Worm (Caenorhabditis elegans) whole organism, L1 larva: Measurements from ENCODE around the gene C02E7.10.

Experiments used
- C16A3.4 ChIP-seq: fragments of 150-350 bp; optimal IDR thresholded peaks from 2 replicates; lab custom pipeline; 2014; ENCODE audit warnings: missing biosample characterization, missing genetic modification characterization
- F16B12.6 ChIP-seq: fragments of 150-350 bp; optimal IDR thresholded peaks from 2 replicates; lab custom pipeline; 2014; ENCODE audit warnings: missing biosample characterization, missing genetic modification characterization
- aha-1 ChIP-seq: fragments of 150-350 bp; optimal IDR thresholded peaks from 2 replicates; lab custom pipeline; 2014; ENCODE audit warnings: missing biosample characterization, missing genetic modification characterization
- ceh-8 ChIP-seq: fragments of 200-800 bp; sonication (Bioruptor generic); optimal IDR thresholded peaks from 2 replicates; lab custom pipeline; 2018; ENCODE audit warnings: mild to moderate bottlenecking, missing genetic modification characterization, moderate library complexity, missing compliant biosample characterization
- ceh-88 ChIP-seq: fragments of 200-800 bp; sonication (Bioruptor generic); IDR thresholded peaks from 2 replicates; pipeline ENCODE4 v1.3.6; 2022; ENCODE audit warnings: missing genetic modification characterization, missing compliant biosample characterization
- ces-1 ChIP-seq: fragments of 150-350 bp; optimal IDR thresholded peaks from 2 replicates; lab custom pipeline; 2014; ENCODE audit warnings: missing biosample characterization, missing genetic modification reagents, missing genetic modification characterization
- dsc-1 ChIP-seq: sonication (generic microtip); optimal IDR thresholded peaks from 2 replicates; lab custom pipeline; 2016; ENCODE audit warnings: mild to moderate bottlenecking, missing genetic modification characterization, missing compliant biosample characterization
- efl-1 ChIP-seq, 4 experiments: fragments of 150-350 bp; optimal IDR thresholded peaks in 3 of 4; peaks in 1 of 4; 1 replicate in 1 of 4; 2 replicates in 3 of 4; lab custom pipeline; 2014; ENCODE audit warnings: missing biosample characterization in 2 of 4, missing genetic modification characterization in 2 of 4, missing genetic modification reagents in 2 of 4
- elt-2 ChIP-seq: sonication (generic microtip); optimal IDR thresholded peaks from 2 replicates; lab custom pipeline; 2016; ENCODE audit warnings: missing genetic modification characterization, mild to moderate bottlenecking, inconsistent platforms, missing compliant biosample characterization, missing genetic modification reagents
- fkh-4 ChIP-seq: sonication (generic microtip); optimal IDR thresholded peaks from 2 replicates; lab custom pipeline; 2016; ENCODE audit warnings: missing compliant biosample characterization, missing genetic modification characterization, borderline replicate concordance
- hlh-17 ChIP-seq: fragments of 200-800 bp; sonication (Bioruptor generic); optimal IDR thresholded peaks from 2 replicates; lab custom pipeline; 2018; ENCODE audit warnings: missing genetic modification characterization, mild to moderate bottlenecking, missing compliant biosample characterization, moderate library complexity, borderline replicate concordance
- hpl-2 ChIP-seq: fragments of 150-350 bp; optimal IDR thresholded peaks from 2 replicates; lab custom pipeline; 2014; ENCODE audit warnings: missing biosample characterization, missing genetic modification reagents, missing genetic modification characterization
- isw-1 ChIP-seq: fragments of 200-800 bp; sonication (Bioruptor generic); IDR thresholded peaks from 2 replicates; pipeline ENCODE4 v1.3.6; 2022; ENCODE audit warnings: missing genetic modification characterization, missing compliant biosample characterization
- lin-14 ChIP-seq: fragments of 200-800 bp; sonication (Bioruptor generic); optimal IDR thresholded peaks from 2 replicates; lab custom pipeline; 2018; ENCODE audit warnings: mild to moderate bottlenecking, missing genetic modification characterization, moderate library complexity, missing compliant biosample characterization
- lin-39 ChIP-seq: fragments of 150-350 bp; optimal IDR thresholded peaks from 2 replicates; lab custom pipeline; 2014; ENCODE audit warnings: missing biosample characterization, missing genetic modification reagents, missing genetic modification characterization
- lsy-2 ChIP-seq, 2 experiments: fragments of 150-350 bp; optimal IDR thresholded peaks; 2 replicates each; lab custom pipeline; 2014; ENCODE audit warnings: missing biosample characterization in 2 of 2, missing genetic modification characterization in 2 of 2
- nhr-11 ChIP-seq: fragments of 150-350 bp; optimal IDR thresholded peaks from 2 replicates; lab custom pipeline; 2014; ENCODE audit warnings: missing biosample characterization, missing genetic modification characterization
- nhr-19 ChIP-seq: fragments of 200-800 bp; sonication (Bioruptor generic); conservative IDR thresholded peaks from 2 replicates; pipeline ENCODE4 v1.3.6; 2022; ENCODE audit warnings: missing genetic modification characterization, missing compliant biosample characterization
- nhr-20 ChIP-seq: sonication (generic microtip); optimal IDR thresholded peaks from 2 replicates; lab custom pipeline; 2016; ENCODE audit warnings: mild to moderate bottlenecking, missing genetic modification characterization, missing compliant biosample characterization
- nhr-71 ChIP-seq: sonication (generic microtip); optimal IDR thresholded peaks from 2 replicates; lab custom pipeline; 2016; ENCODE audit warnings: mild to moderate bottlenecking, missing genetic modification characterization, moderate library complexity, missing compliant biosample characterization
- nhr-77 ChIP-seq: fragments of 150-350 bp; optimal IDR thresholded peaks from 2 replicates; lab custom pipeline; 2014; ENCODE audit warnings: missing biosample characterization, missing genetic modification characterization
- nhr-84 ChIP-seq: sonication (generic microtip); optimal IDR thresholded peaks from 2 replicates; lab custom pipeline; 2017; ENCODE audit warnings: missing biosample characterization, missing genetic modification characterization
- pag-3 ChIP-seq: sonication (generic microtip); optimal IDR thresholded peaks from 2 replicates; lab custom pipeline; 2017; ENCODE audit warnings: missing genetic modification characterization, mild to moderate bottlenecking, missing compliant biosample characterization, antibody characterized with exemption, borderline replicate concordance; ENCODE audit not compliant: insufficient read depth
- pax-3 ChIP-seq: fragments of 200-800 bp; sonication (Bioruptor generic); optimal IDR thresholded peaks from 2 replicates; lab custom pipeline; 2018; ENCODE audit warnings: mild to moderate bottlenecking, missing genetic modification characterization, moderate library complexity, missing compliant biosample characterization
- snpc-4 ChIP-seq: fragments of 150-350 bp; optimal IDR thresholded peaks from 2 replicates; lab custom pipeline; 2014; ENCODE audit warnings: missing biosample characterization, missing genetic modification characterization
- snu-23 ChIP-seq: sonication (generic microtip); optimal IDR thresholded peaks from 2 replicates; lab custom pipeline; 2016; ENCODE audit warnings: missing genetic modification characterization, missing compliant biosample characterization
- sox-4 ChIP-seq: sonication (generic microtip); optimal IDR thresholded peaks from 2 replicates; lab custom pipeline; 2016; ENCODE audit warnings: missing genetic modification characterization, missing compliant biosample characterization
- sup-37 ChIP-seq: fragments of 200-800 bp; sonication (Bioruptor generic); optimal IDR thresholded peaks from 2 replicates; lab custom pipeline; 2018; ENCODE audit warnings: mild to moderate bottlenecking, missing genetic modification characterization, missing compliant biosample characterization
- swsn-7 ChIP-seq: sonication (generic microtip); optimal IDR thresholded peaks from 2 replicates; lab custom pipeline; 2016; ENCODE audit warnings: missing genetic modification characterization, missing compliant biosample characterization
- tbx-2 ChIP-seq: sonication (generic microtip); optimal IDR thresholded peaks from 2 replicates; lab custom pipeline; 2016; ENCODE audit warnings: missing genetic modification characterization, missing compliant biosample characterization
- unc-30 ChIP-seq: sonication (generic microtip); optimal IDR thresholded peaks from 2 replicates; lab custom pipeline; 2017; ENCODE audit warnings: missing biosample characterization, missing genetic modification characterization
- unc-86 ChIP-seq: sonication (generic microtip); optimal IDR thresholded peaks from 2 replicates; lab custom pipeline; 2016; ENCODE audit warnings: missing genetic modification characterization, missing compliant biosample characterization
- vab-15 ChIP-seq: sonication (generic microtip); optimal IDR thresholded peaks from 2 replicates; lab custom pipeline; 2017; ENCODE audit warnings: missing genotype, mild to moderate bottlenecking, missing genetic modification characterization, missing compliant biosample characterization
- xbp-1 ChIP-seq: sonication (generic microtip); optimal IDR thresholded peaks from 2 replicates; lab custom pipeline; 2016; ENCODE audit warnings: missing genetic modification characterization, missing compliant biosample characterization
- zag-1 ChIP-seq: fragments of 150-350 bp; optimal IDR thresholded peaks from 2 replicates; lab custom pipeline; 2014; ENCODE audit warnings: missing biosample characterization, missing genetic modification characterization
- ztf-4 ChIP-seq: fragments of 150-350 bp; optimal IDR thresholded peaks from 2 replicates; lab custom pipeline; 2014; ENCODE audit warnings: missing biosample characterization, missing genetic modification characterization

The C02E7.10 gene

ce11 chrV:4895744-4896143, 37.1 kb downstream of the C02E7.10 start, which contains the start of gene ugt-9 (continued):
- TF ChIP-seq nhr-19 (GFP tag; lab: Robert Waterston, UW), result peak; percentile 36
- TF ChIP-seq lin-14 (GFP tag; lab: Kevin White, UChicago), result peak; percentile 32
- TF ChIP-seq lsy-2 (tag; optimal IDR thresholded peaks at IDR 0.05; lab: Kevin White, UChicago), result no peak
- peak; percentile 34 for TF ChIP-seq snu-23 (GFP tag; lab: Kevin White, UChicago)
- TF ChIP-seq dsc-1 (tag; lab: Kevin White, UChicago), result no peak
- no peak for TF ChIP-seq unc-86
- TF ChIP-seq sox-4, result no peak
- no peak for TF ChIP-seq hlh-17 (GFP tag; lab: Kevin White, UChicago)
- no peak for TF ChIP-seq ztf-4
- no peak for TF ChIP-seq nhr-84 (tag; lab: Kevin White, UChicago)
- no peak for TF ChIP-seq C16A3.4 (tag; lab: Kevin White, UChicago)
- no peak for TF ChIP-seq pag-3 (tag; lab: Kevin White, UChicago)
- no peak for TF ChIP-seq sup-37 (GFP tag; lab: Kevin White, UChicago)
- no peak for TF ChIP-seq ces-1
- no peak for TF ChIP-seq ceh-88 (GFP tag; lab: Robert Waterston, UW)
- no peak for TF ChIP-seq snpc-4 (tag; lab: Kevin White, UChicago)
- TF ChIP-seq nhr-20 (tag; lab: Kevin White, UChicago), result peak; percentile 72

- TF ChIP-seq swsn-7 (no peak), pag-3 (tag; lab: Kevin White, UChicago) (no peak), isw-1 (no peak), efl-1 (optimal IDR thresholded peaks at IDR 0.05; lab: Kevin White, UChicago) (no peak), efl-1 (GFP tag; optimal IDR thresholded peaks at IDR 0.05 in 1 of 2; lab: Kevin White, UChicago) (no peak), ceh-8 (no peak), elt-2 (tag; lab: Kevin White, UChicago) (no peak), unc-86 (no peak), vab-15 (tag; lab: Kevin White, UChicago) (no peak), fkh-4 (tag; lab: Kevin White, UChicago) (no peak), snpc-4 (tag; lab: Kevin White, UChicago) (no peak), tbx-2 (tag; lab: Kevin White, UChicago) (no peak), nhr-77 (no peak), pax-3 (tag; lab: Kevin White, UChicago) (no peak)
Measured at ce11 chrV:4894971-4895370, 37.9 kb downstream of the C02E7.10 start, which contains the start of gene ugt-11. Gene ugt-11 (minus strand): TSS chrV:4895071.

ce11 chrV:4891305-4891704, 41.5 kb downstream of the C02E7.10 start:
- TF ChIP-seq nhr-20 (tag; lab: Kevin White, UChicago) (no peak), swsn-7 (no peak), elt-2 (tag; lab: Kevin White, UChicago) (no peak), F16B12.6 (tag; lab: Kevin White, UChicago) (no peak), aha-1 (tag; lab: Kevin White, UChicago) (no peak), unc-30 (tag; lab: Kevin White, UChicago) (no peak), pag-3 (tag; lab: Kevin White, UChicago) (no peak), hpl-2 (GFP tag; lab: Kevin White, UChicago) (no peak), xbp-1 (tag; lab: Kevin White, UChicago) (no peak), nhr-11 (no peak), nhr-71 (tag; lab: Kevin White, UChicago) (no peak), sox-4 (no peak), lin-39 (no peak), dsc-1 (tag; lab: Kevin White, UChicago) (no peak), zag-1 (tag; lab: Kevin White, UChicago) (no peak), fkh-4 (tag; lab: Kevin White, UChicago) (no peak), snu-23 (GFP tag; lab: Kevin White, UChicago) (no peak), nhr-77 (no peak), ces-1 (no peak)
